Worm (Caenorhabditis elegans): ENCODE data around the gene C54F6.19.

The C54F6.19 gene

ce11 chrV:7532947-7533346 lies 12.3 kb upstream of the C54F6.19 start, which contains the start of gene C54F6.3:
TSS of gene C54F6.3 (plus strand) at chrV:7533247.
- TF ChIP-seq nhr-11 (tag; optimal IDR thresholded peaks at IDR 0.05), result no peak
- no peak for TF ChIP-seq sox-2 (GFP tag; IDR thresholded peaks at IDR 0.05)

- TF ChIP-seq ceh-31 (tag; optimal IDR thresholded peaks at IDR 0.05), result no peak
- TF ChIP-seq pha-2 (tag; optimal IDR thresholded peaks at IDR 0.05), result no peak
- TF ChIP-seq ets-4 (tag; optimal IDR thresholded peaks at IDR 0.05), result no peak
- TF ChIP-seq ceh-9 (tag; optimal IDR thresholded peaks at IDR 0.05), result no peak
- TF ChIP-seq ref-2 (tag; optimal IDR thresholded peaks at IDR 0.05), result no peak
- no peak for TF ChIP-seq pros-1 (tag; optimal IDR thresholded peaks at IDR 0.05)
- no peak for TF ChIP-seq gmeb-2 (tag; optimal IDR thresholded peaks at IDR 0.05)
- TF ChIP-seq C38D4.7 (GFP tag; optimal IDR thresholded peaks at IDR 0.05), result no peak
- TF ChIP-seq sox-4 (tag; optimal IDR thresholded peaks at IDR 0.05), result no peak
- TF ChIP-seq dmd-4 (tag; optimal IDR thresholded peaks at IDR 0.05; ENCODE audit: borderline replicate concordance), result no peak
- TF ChIP-seq fax-1 (tag; optimal IDR thresholded peaks at IDR 0.05), result no peak
- no peak for TF ChIP-seq odd-2 (tag; optimal IDR thresholded peaks at IDR 0.05)
- TF ChIP-seq T23F11.4 (GFP tag; optimal IDR thresholded peaks at IDR 0.05), result no peak
These were observed 7.3 kb upstream of the C54F6.19 start, which contains the start of gene C54F6.12 for ce11 chrV:7538018-7538417. TSS of gene C54F6.12 (minus strand) at chrV:7538118.

- TF ChIP-seq odd-2 (tag; optimal IDR thresholded peaks at IDR 0.05) (no peak), pax-1 (tag; optimal IDR thresholded peaks at IDR 0.05) (no peak), K02D7.2 (tag; optimal IDR thresholded peaks at IDR 0.05) (no peak), hlh-30 (tag; optimal IDR thresholded peaks at IDR 0.05; ENCODE audit: insufficient read depth) (no peak), ceh-34 (tag; optimal IDR thresholded peaks at IDR 0.05) (no peak), ceh-48 (tag; optimal IDR thresholded peaks at IDR 0.05) (no peak), dve-1 (tag; optimal IDR thresholded peaks at IDR 0.05) (no peak), ceh-6 (GFP tag; optimal IDR thresholded peaks at IDR 0.05) (no peak), ama-1 (optimal IDR thresholded peaks at IDR 0.05) (no peak)
These were observed 6.3 kb upstream of the C54F6.19 start, which contains the start of gene srh-268 for ce11 chrV:7539015-7539414. TSS of gene srh-268 (plus strand) at chrV:7539315.

ce11 chrV:7543728-7544127 lies 1.6 kb upstream of the C54F6.19 start:
- no peak for TF ChIP-seq ceh-31 (tag; optimal IDR thresholded peaks at IDR 0.05)
- no peak for TF ChIP-seq sox-2 (GFP tag; IDR thresholded peaks at IDR 0.05)
- no peak for TF ChIP-seq elt-2 (tag; optimal IDR thresholded peaks at IDR 0.05)
- TF ChIP-seq hlh-8 (tag; optimal IDR thresholded peaks at IDR 0.05), result no peak
- TF ChIP-seq ceh-2 (tag; optimal IDR thresholded peaks at IDR 0.05), result no peak
- no peak for TF ChIP-seq madf-2 (tag; optimal IDR thresholded peaks at IDR 0.05)
- TF ChIP-seq nhr-232 (tag; optimal IDR thresholded peaks at IDR 0.05), result no peak
- TF ChIP-seq hlh-15 (tag; optimal IDR thresholded peaks at IDR 0.05), result no peak
- no peak for TF ChIP-seq ceh-18 (tag; optimal IDR thresholded peaks at IDR 0.05)
- TF ChIP-seq hlh-6 (tag; optimal IDR thresholded peaks at IDR 0.05), result no peak
- TF ChIP-seq dmd-4 (tag; optimal IDR thresholded peaks at IDR 0.05; ENCODE audit: borderline replicate concordance), result no peak
- no peak for TF ChIP-seq lin-11 (tag; optimal IDR thresholded peaks at IDR 0.05)
- no peak for TF ChIP-seq hlh-13 (GFP tag; optimal IDR thresholded peaks at IDR 0.05)
- TF ChIP-seq ceh-14 (tag; optimal IDR thresholded peaks at IDR 0.05), result no peak
- TF ChIP-seq dve-1 (tag; optimal IDR thresholded peaks at IDR 0.05), result no peak
- no peak for TF ChIP-seq fkh-6 (tag; optimal IDR thresholded peaks at IDR 0.05)
- TF ChIP-seq sox-4 (tag; optimal IDR thresholded peaks at IDR 0.05), result no peak

- TF ChIP-seq K09A11.1 (tag; optimal IDR thresholded peaks at IDR 0.05; ENCODE audit: insufficient read depth), result no peak
- no peak for TF ChIP-seq gmeb-2 (tag; optimal IDR thresholded peaks at IDR 0.05)
- no peak for TF ChIP-seq C38D4.7 (GFP tag; optimal IDR thresholded peaks at IDR 0.05)
- no peak for TF ChIP-seq tbx-2 (tag; optimal IDR thresholded peaks at IDR 0.05)
- TF ChIP-seq elt-2 (tag; optimal IDR thresholded peaks at IDR 0.05), result no peak
- TF ChIP-seq ztf-16 (tag; optimal IDR thresholded peaks at IDR 0.05), result no peak
- TF ChIP-seq Y22D7AL.16 (tag; optimal IDR thresholded peaks at IDR 0.05), result no peak
- no peak for TF ChIP-seq pqm-1 (tag; optimal IDR thresholded peaks at IDR 0.05)
- no peak for TF ChIP-seq nfya-1 (tag; optimal IDR thresholded peaks at IDR 0.05)
- no peak for TF ChIP-seq K02D7.2 (tag; optimal IDR thresholded peaks at IDR 0.05)
- no peak for TF ChIP-seq lim-6 (tag; optimal IDR thresholded peaks at IDR 0.05)
- TF ChIP-seq pha-2 (tag; optimal IDR thresholded peaks at IDR 0.05), result no peak
- TF ChIP-seq ceh-9 (tag; optimal IDR thresholded peaks at IDR 0.05), result no peak
These were observed 2.2 kb downstream of the C54F6.19 start, which contains the start of gene ftn-1 for ce11 chrV:7547479-7547878. TSS of gene ftn-1 (minus strand) at chrV:7547579.

All from whole organism, late embryonic.